Fruit fly (Drosophila melanogaster) S2 (cell line): ENCODE data around the gene Sr-CIII.

Experiments
- CG8478 ChIP-seq: fragments of >200 bp; optimal IDR thresholded peaks from 2 replicates; lab custom pipeline; 2018
- CTCF ChIP-seq, 2 experiments: fragments of >200 bp; optimal IDR thresholded peaks; 2 replicates each; lab custom pipeline; 2018

Gene Sr-CIII

DNA sequence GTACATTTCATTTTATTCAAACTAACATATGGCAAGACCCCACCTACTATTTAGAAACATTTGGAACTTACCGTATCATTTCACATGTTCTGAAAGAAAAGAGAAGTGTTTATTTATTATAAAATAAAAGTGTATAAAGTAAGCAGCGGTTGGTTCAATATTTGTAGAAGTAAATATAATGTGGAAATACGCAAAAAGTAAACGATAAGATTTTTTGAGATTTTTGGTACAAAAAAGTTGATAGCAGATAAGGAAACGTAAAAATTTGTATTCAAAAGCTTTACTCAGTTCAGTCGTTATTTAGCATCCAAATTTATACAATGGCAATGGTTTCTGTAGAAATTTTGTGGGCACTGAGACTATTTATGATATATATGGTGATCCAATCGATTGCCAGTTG, at the start of gene Sr-CIII:
Gene Sr-CIII, plus strand, starts transcription at position 301 of the 400 bp plus-strand sequence.
- TF ChIP-seq CTCF (optimal IDR thresholded peaks at IDR 0.05; lab: Kevin White, UChicago), result no peak
- TF ChIP-seq CG8478 (lab: Kevin White, UChicago), result no peak

DNA sequence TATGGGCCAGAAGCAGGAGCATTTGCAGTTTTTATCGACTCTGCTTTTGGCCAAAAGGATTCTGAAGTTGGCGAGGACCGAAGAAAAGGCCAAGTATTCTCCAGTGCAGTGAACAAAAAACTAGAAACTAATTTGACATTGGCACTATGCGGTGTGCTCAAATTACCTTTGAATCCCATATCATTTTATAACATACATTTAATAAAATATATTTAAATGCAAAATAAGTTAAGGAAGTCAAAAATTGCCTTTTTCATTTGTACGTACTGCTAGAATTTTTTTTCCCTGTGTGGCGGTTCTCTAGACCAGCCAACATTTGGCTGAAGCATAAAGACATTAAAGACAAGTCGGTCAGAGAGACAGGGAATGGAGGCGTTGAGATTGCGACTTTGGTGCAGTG, 49.7 kb upstream of the Sr-CIII start:
- TF ChIP-seq CTCF (optimal IDR thresholded peaks at IDR 0.05; lab: Kevin White, UChicago) (no peak), CG8478 (lab: Kevin White, UChicago) (no peak)

DNA sequence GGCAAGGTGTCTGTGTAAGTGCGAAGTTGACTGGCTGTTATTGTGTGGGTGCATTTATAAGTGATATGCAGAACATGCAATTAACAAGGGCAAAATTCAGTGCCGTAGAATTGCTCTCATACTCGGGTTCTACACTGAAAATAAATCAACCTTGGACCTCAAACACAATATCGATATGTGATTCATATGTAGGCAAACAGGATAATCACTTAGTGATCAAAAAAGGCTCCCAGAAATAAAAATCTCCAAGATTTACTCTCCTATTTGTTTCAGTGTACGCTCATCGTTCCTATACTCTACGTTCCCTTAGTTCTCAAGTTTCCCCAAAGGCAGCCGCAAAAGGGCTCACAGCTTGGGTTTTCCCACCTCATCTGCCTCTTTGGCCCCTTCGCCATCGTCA, 48.6 kb upstream of the Sr-CIII start:
- no peak for TF ChIP-seq CG8478 (lab: Kevin White, UChicago)
- TF ChIP-seq CTCF (optimal IDR thresholded peaks at IDR 0.05; lab: Kevin White, UChicago), result no peak

DNA sequence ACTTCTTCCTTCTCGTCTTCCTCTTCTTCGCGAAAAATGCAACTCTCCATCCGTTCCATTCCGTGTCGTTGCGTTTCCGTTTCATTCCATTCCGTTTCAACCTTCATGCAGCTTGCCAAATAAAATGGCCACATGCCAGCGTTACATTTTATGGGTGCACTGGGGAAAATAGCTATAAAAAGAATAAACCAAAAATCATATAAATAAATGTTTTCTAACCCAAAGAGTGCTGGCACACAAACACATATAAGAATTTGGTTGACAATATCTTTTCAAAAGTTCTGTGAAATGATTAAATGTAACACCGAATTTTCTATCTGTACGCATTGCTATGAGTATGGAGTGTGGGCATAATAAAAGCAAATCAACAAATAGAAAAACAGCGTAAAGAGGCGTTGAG, 44.4 kb upstream of the Sr-CIII start:
- no peak for TF ChIP-seq CTCF (optimal IDR thresholded peaks at IDR 0.05; lab: Kevin White, UChicago)
- TF ChIP-seq CG8478 (lab: Kevin White, UChicago), result no peak

DNA sequence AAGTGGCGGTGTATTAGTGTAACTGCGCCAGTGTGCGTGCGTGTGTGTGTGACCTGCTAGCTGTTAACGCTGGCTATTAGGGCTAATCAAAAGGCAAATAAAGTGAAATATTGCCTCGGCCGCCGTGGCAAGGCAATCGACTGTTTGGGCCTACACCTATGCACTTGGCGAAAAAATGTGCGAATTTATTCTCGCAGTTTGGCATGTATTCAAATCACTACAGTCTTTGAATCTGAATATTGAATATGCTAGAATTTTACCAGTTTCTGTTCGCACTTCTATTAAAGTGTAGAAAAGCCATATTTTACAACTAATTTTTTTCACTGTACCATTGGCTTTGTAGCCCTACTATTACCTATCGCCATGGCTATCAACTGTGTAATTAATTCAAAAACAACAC, 39.4 kb upstream of the Sr-CIII start:
- TF ChIP-seq CTCF (optimal IDR thresholded peaks at IDR 0.05; lab: Kevin White, UChicago) (no peak), CG8478 (lab: Kevin White, UChicago) (no peak)

DNA sequence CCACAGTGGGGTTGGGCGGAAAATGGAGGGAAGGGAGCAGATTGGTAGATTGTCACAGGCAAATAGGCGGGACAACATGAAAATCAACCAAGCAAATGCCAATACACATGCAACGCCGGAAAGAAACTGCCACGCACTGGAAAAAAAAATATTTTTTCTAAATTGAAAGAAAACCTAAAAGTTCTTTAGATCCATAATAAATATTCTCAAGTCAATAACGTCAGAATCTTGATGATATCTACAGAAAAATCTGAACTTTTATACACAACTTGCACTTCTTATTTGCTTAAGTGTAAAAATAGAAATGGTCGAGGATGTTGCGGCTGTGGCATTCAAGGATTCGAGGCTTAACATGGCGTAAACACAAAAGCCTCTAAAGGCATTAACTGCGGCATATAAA, 36.0 kb upstream of the Sr-CIII start:
- no peak for TF ChIP-seq CG8478 (lab: Kevin White, UChicago)
- TF ChIP-seq CTCF (optimal IDR thresholded peaks at IDR 0.05; lab: Kevin White, UChicago), result no peak

DNA sequence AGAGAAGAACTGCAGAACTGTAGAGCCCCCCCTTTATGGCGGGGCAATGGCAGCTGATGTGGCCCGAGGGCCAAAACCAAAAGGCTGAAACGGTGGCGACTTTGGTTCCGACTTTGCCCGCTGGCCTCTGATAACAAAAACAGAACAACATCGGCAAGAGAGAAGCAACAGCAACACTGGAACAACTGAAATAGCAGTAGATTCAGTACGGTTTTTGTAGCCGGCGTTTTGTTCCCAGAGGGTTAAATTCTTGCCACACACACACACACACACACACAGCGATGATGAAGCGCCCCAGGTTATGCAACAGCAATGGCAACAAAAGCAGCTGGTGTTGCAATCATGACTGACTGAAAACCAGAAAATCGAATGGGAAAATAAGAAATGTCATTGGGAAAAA, 30.5 kb upstream of the Sr-CIII start:
- TF ChIP-seq CG8478 (lab: Kevin White, UChicago), result no peak
- TF ChIP-seq CTCF (optimal IDR thresholded peaks at IDR 0.05; lab: Kevin White, UChicago), result no peak

DNA sequence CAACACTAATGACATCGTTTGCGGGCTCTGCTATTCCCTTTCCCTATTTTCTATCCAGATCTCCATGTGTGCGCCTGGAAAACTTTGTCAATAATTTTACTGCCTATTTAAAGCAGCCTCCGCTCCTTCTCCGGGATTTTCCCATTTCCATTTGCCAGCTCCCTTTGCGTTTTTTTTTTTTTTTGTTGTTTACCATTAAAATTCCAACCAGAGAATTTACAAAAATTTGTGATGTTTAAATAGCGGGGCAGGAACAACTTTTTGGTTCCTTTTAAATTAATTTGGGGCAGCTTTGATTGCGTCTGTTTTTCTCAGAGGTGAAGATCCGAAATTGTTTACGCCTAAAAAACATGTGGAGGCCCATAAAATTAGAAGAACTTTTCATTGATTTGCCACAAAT, 28.4 kb upstream of the Sr-CIII start:
- TF ChIP-seq CTCF (optimal IDR thresholded peaks at IDR 0.05; lab: Kevin White, UChicago) (no peak), CG8478 (lab: Kevin White, UChicago) (no peak)

DNA sequence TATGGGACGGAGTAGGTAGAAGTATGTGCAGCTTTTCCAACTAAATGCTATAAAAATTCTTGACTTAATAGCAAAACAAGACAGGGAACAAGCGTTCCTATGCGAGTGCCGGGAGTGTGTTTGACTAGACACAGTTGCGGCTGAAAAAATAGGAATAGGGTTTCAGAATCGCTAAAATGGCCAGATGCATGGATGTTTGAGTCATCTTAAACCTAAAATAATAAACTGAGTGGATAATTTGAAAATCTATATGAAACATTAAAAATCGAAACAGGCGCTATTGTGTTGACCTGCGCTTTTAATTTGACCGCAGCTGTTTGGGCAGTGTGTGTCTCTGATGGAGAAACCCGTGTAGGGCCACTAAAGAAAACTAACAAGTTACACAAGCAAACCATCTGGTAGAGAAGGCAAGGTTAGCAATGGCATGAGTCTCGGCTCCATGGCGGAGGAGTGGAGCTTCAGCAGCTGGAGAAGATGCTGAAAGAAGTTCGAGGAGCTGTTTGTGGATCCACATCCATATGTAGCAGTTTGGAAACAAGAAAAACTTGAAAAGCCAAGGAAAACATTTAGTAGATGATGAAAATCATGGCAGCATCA, 26.3 kb upstream of the Sr-CIII start:
- TF ChIP-seq CTCF (optimal IDR thresholded peaks at IDR 0.05; lab: Kevin White, UChicago), result no peak
- TF ChIP-seq CG8478 (lab: Kevin White, UChicago), result no peak

DNA sequence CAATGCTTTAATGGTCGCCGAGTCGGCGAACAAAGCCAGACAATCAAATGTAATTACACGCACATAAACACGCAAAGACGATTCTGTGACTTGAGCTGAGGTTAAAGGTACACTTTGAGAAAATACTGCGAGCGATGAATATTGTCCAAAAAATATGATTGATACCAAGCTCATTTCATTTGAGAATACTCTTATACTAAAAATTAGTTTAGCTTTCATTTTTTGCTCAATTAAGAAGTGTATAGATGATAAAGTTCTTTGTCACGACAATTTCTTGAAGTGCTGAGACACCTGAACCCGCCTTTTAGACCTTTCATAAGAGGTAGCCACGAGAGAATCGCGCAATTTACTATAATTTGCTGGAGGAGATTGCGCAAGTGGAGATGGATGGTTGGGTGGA, 23.6 kb upstream of the Sr-CIII start:
- no peak for TF ChIP-seq CTCF (optimal IDR thresholded peaks at IDR 0.05; lab: Kevin White, UChicago)
- TF ChIP-seq CG8478 (lab: Kevin White, UChicago), result no peak

DNA sequence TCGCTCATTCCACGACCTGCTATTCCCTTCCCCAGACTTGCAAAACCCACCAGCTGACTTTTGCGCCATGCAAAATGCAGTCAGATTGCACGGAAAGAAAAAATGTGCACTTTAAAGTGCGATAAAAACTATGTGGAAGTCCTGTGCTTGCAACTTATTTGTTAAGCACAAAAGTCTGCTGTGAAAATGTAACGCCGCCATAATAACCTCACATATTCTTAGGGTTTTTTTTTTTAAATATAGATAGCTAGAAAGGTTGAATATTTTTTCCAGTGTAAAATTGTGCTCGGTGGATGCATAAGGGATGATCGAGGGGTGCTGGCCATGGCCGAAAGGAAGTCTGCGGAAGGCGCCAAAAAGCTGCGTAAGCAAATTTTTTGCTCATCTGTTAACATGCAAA, 10.0 kb upstream of the Sr-CIII start:
- no peak for TF ChIP-seq CTCF (optimal IDR thresholded peaks at IDR 0.05; lab: Kevin White, UChicago)
- TF ChIP-seq CG8478 (lab: Kevin White, UChicago), result no peak

DNA sequence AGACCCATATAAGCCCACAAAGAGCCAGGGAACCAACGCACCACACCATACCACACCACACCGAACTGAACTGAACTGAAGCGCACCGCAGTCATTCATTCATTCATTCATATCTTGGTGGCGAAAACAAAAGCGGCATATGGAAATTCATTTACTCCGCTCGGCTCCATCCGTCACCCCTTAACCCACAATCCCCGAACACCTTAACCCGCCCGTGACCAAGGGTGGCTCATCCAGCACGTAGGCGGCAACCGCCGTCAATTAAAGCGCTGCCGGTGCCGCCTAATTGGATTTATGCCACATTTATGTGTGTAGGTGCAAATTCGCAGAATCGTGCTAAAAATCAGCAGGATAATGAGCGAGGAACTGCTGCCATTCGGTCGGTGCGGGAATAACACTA, 3.5 kb upstream of the Sr-CIII start:
- TF ChIP-seq CTCF (optimal IDR thresholded peaks at IDR 0.05; lab: Kevin White, UChicago), result no peak
- no peak for TF ChIP-seq CG8478 (lab: Kevin White, UChicago)

DNA sequence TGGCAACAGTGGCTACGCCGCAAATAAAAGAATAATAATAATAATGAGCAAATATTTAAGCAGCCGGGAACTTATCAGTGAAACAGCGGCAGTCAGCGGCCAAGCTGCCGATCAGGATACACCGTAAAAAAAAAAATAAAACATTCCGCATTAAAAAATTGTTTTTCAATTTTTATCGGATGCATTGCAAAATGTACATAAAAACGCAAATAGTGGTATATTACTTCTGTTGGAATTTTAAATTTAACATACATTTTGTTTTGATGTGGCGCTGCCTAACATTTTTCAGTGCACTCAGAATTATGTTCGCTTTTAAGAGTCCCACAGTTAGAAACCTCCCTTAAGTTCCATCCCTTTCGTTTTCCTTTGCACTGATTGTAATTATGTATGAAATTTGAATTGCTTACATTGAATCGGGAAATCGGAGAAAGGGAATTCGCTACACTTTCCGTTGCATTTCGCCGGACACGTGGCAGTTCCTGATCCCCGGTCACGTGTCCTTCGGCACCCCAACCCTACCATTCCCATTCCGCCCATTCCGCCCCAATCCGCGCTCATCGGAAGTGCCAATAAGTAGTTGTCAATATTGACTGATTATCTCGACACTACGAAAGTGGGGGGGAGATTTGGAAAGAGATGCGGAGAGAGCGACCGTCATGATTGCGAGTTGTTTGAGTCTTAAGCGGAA, 1.0 kb upstream of the Sr-CIII start:
- TF ChIP-seq CTCF (optimal IDR thresholded peaks at IDR 0.05; lab: Kevin White, UChicago) (no peak), CG8478 (lab: Kevin White, UChicago) (no peak)

DNA sequence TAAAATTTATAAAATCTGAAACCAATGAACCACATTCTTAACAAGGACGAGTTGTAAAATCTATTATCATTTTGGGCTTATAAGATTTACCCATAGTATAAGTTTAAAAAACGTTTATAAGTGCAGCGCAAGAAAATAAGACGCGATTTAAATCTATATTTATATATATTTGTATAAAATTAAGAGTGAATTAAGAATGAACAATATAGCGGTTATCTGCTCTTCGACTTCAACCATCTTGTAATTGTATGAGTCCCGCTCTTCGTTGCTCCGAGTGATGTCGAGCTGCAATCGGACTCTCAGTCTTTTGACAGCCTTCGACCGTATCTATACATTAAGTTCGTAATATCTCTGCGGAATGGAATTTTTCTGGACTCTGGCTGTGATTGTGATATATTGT, 1.3 kb downstream of the Sr-CIII start, which contains the start of gene Sr-CI:
Gene Sr-CI, plus strand, starts transcription at position 301 of the 400 bp plus-strand sequence.
- TF ChIP-seq CTCF (optimal IDR thresholded peaks at IDR 0.05; lab: Kevin White, UChicago), result no peak
- no peak for TF ChIP-seq CG8478 (lab: Kevin White, UChicago)

DNA sequence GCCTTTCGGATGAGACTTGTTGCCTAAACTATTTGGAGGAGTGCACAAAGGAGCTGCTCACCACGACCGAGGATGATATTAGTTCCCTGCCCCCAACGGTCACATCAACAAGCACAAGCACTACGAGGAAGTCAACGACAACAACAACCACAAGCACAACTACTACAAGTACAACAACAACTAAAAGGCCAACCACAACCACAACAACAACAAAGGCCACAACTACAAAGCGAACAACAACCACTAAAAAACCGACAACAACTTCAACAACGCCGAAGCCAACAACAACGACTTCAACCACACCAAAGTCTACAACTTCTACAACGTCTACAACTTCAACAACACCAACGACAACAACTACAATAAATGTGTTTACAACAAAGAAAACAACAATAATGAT, 2.9 kb downstream of the Sr-CIII start:
- no peak for TF ChIP-seq CG8478 (lab: Kevin White, UChicago)
- TF ChIP-seq CTCF (optimal IDR thresholded peaks at IDR 0.05; lab: Kevin White, UChicago), result no peak
